Worm (Caenorhabditis elegans): ENCODE data around the gene Y38F1A.7.
A peak's percentile ranks its signal among the peaks of the same experiment; 100 is the strongest.

Y38F1A.7 gene

ce11 chrII:12968448-12968969 is 29.1 kb downstream of the Y38F1A.7 start:
- no peak for TF ChIP-seq ztf-4 (tag; optimal IDR thresholded peaks at IDR 0.05)
- no peak for TF ChIP-seq nhr-237 (tag; optimal IDR thresholded peaks at IDR 0.05)
- TF ChIP-seq egl-27 (tag; optimal IDR thresholded peaks at IDR 0.05), result no peak
- TF ChIP-seq tbx-2 (tag; optimal IDR thresholded peaks at IDR 0.05), result no peak
- no peak for TF ChIP-seq ceh-9 (tag; optimal IDR thresholded peaks at IDR 0.05)
- TF ChIP-seq unc-39 (tag; optimal IDR thresholded peaks at IDR 0.05), result no peak
- TF ChIP-seq lin-39 (tag; optimal IDR thresholded peaks at IDR 0.05), result no peak
- no peak for TF ChIP-seq daf-12 (tag; optimal IDR thresholded peaks at IDR 0.05)
- no peak for TF ChIP-seq ceh-82 (tag; optimal IDR thresholded peaks at IDR 0.05)

ce11 chrII:12966274-12966673 is 31.3 kb downstream of the Y38F1A.7 start:
- no peak for TF ChIP-seq snpc-4 (tag; optimal IDR thresholded peaks at IDR 0.05)
- TF ChIP-seq nhr-43 (tag; optimal IDR thresholded peaks at IDR 0.05; ENCODE audit: poor library complexity, severe bottlenecking), result no peak
- TF ChIP-seq ceh-16 (tag; optimal IDR thresholded peaks at IDR 0.05), result no peak
- TF ChIP-seq tbx-2 (tag; optimal IDR thresholded peaks at IDR 0.05), result no peak
- no peak for TF ChIP-seq nhr-25 (tag; optimal IDR thresholded peaks at IDR 0.05)
- no peak for TF ChIP-seq nhr-11 (tag; optimal IDR thresholded peaks at IDR 0.05)
- TF ChIP-seq zag-1 (tag; optimal IDR thresholded peaks at IDR 0.05), result no peak
- TF ChIP-seq fkh-2 (tag; optimal IDR thresholded peaks at IDR 0.05), result no peak
- TF ChIP-seq ama-1 (optimal IDR thresholded peaks at IDR 0.05), result no peak
- TF ChIP-seq nhr-23 (tag; optimal IDR thresholded peaks at IDR 0.05), result no peak
- TF ChIP-seq elt-2 (tag; optimal IDR thresholded peaks at IDR 0.05), result no peak
- TF ChIP-seq ceh-82 (tag; optimal IDR thresholded peaks at IDR 0.05), result no peak
- no peak for TF ChIP-seq unc-62 (GFP tag; optimal IDR thresholded peaks at IDR 0.05)
- TF ChIP-seq elt-1 (tag; optimal IDR thresholded peaks at IDR 0.05), result no peak

- TF ChIP-seq nhr-11 (tag; optimal IDR thresholded peaks at IDR 0.05) (no peak), elt-3 (tag; optimal IDR thresholded peaks at IDR 0.05) (no peak), fkh-10 (GFP tag; optimal IDR thresholded peaks at IDR 0.05) (no peak), nfya-1 (tag; optimal IDR thresholded peaks at IDR 0.05; ENCODE audit: insufficient read depth) (peak; percentile 16), ama-1 (optimal IDR thresholded peaks at IDR 0.05) (peak; percentile 52), nhr-12 (tag; optimal IDR thresholded peaks at IDR 0.05) (no peak), snpc-4 (tag; optimal IDR thresholded peaks at IDR 0.05) (no peak), hmg-11 (tag; optimal IDR thresholded peaks at IDR 0.05) (no peak), nhr-23 (tag; optimal IDR thresholded peaks at IDR 0.05) (no peak), nhr-25 (tag; optimal IDR thresholded peaks at IDR 0.05) (peak; percentile 72)
These were observed 32.0 kb downstream of the Y38F1A.7 start for ce11 chrII:12965589-12965988.

- TF ChIP-seq daf-12 (tag; optimal IDR thresholded peaks at IDR 0.05) (no peak), nfya-1 (tag; optimal IDR thresholded peaks at IDR 0.05; ENCODE audit: insufficient read depth) (no peak), aly-2 (tag; optimal IDR thresholded peaks at IDR 0.05) (no peak), egl-27 (tag; optimal IDR thresholded peaks at IDR 0.05) (no peak)
These were observed 32.2 kb downstream of the Y38F1A.7 start, which contains the start of gene ptr-18 for ce11 chrII:12965538-12965588. Gene ptr-18 (plus strand): TSS chrII:12965546.

- TF ChIP-seq elt-1 (tag; optimal IDR thresholded peaks at IDR 0.05) (peak; percentile 87), nhr-77 (tag; optimal IDR thresholded peaks at IDR 0.05) (no peak)
These were observed 32.5 kb downstream of the Y38F1A.7 start for ce11 chrII:12965138-12965537.

DNA sequence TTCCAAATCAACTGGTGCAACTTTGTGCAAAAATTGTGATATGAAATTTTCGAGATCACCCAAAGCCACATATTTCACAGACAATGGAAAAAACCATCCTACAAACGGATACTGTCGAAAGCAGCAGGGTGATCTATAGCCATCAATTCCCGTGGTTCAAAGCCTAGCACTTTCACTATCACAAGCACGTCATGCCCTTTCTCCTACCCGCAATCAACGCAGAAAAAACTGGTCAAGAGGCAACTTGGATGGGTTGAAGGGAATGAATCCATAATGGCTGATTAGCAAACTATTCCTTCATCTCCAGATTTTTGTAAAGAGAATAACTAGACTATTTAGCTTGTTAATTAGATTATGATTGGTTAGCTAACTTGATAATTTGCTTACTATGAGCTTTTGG is 35.9 kb downstream of the Y38F1A.7 start:
- no peak for TF ChIP-seq ztf-4 (tag; optimal IDR thresholded peaks at IDR 0.05)
- TF ChIP-seq egl-27 (tag; optimal IDR thresholded peaks at IDR 0.05), result no peak

ce11 chrII:12961293-12961692 is 36.3 kb downstream of the Y38F1A.7 start:
- no peak for TF ChIP-seq skn-1 (tag; optimal IDR thresholded peaks at IDR 0.05)
- no peak for TF ChIP-seq snpc-4 (tag; optimal IDR thresholded peaks at IDR 0.05)
- TF ChIP-seq nhr-23 (tag; optimal IDR thresholded peaks at IDR 0.05), result peak; percentile 4
- peak; percentile 58 for TF ChIP-seq nhr-25 (tag; optimal IDR thresholded peaks at IDR 0.05)
- peak; percentile 56 for TF ChIP-seq nhr-43 (tag; optimal IDR thresholded peaks at IDR 0.05; ENCODE audit: poor library complexity, severe bottlenecking)

DNA sequence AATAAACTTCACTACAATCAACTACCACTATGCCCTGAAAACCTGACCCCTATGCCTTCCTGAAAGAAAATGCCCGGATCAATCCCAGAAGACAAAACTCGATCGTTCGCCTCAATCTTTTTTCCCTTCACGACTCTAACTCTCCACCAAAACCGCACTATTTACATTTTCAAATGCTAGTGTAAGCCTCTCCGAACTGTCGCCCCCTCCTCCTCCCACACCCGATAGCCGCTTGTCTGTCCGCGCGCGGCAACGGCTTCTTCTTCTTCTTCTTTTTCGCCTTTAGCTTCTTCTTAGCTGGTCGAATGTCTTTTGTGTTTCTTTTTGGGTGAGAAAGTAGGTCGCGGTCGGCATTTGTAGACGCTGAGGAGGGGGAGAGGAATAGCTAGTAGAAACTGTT is 37.4 kb downstream of the Y38F1A.7 start:
- no peak for TF ChIP-seq nhr-67 (tag; optimal IDR thresholded peaks at IDR 0.05)
- TF ChIP-seq zag-1 (tag; optimal IDR thresholded peaks at IDR 0.05), result no peak
- TF ChIP-seq nhr-23 (tag; optimal IDR thresholded peaks at IDR 0.05), result peak; percentile 39
- no peak for TF ChIP-seq lin-15B (tag; optimal IDR thresholded peaks at IDR 0.05)
- TF ChIP-seq nhr-28 (tag; optimal IDR thresholded peaks at IDR 0.05), result no peak
- no peak for TF ChIP-seq ztf-4 (tag; optimal IDR thresholded peaks at IDR 0.05)
- TF ChIP-seq fos-1 (tag; optimal IDR thresholded peaks at IDR 0.05), result no peak
- no peak for TF ChIP-seq nhr-25 (tag; optimal IDR thresholded peaks at IDR 0.05)
- peak; percentile 31 for TF ChIP-seq ama-1 (optimal IDR thresholded peaks at IDR 0.05)
- TF ChIP-seq ceh-28 (tag; optimal IDR thresholded peaks at IDR 0.05), result no peak
